Fruit fly (Drosophila melanogaster): ENCODE results near the gene Fhos.

DNA sequence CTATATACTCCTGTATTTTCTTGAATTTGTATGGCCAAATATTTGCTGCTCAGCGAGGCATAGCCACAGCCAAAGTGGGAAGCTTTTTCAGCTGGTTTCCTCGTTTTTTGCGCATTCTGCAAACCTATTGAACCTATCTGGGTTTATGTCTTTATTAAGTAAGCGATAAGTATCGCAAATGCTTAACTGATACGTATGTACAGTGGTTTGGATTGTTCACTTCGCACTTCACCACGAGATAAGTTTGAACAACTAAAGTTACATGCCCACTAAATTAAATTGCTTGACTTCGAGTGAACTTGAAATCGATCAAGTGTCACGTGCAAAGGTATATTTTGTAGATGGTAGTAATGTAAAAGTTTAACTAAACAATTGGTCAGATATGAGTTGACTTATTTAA is 20.3 kb downstream of the Fhos start:
- no peak for TF ChIP-seq br (GFP tag; optimal IDR thresholded peaks at IDR 0.05)
- TF ChIP-seq Hr83 (GFP tag; optimal IDR thresholded peaks at IDR 0.05; ENCODE audit: poor library complexity, severe bottlenecking) = no peak
- no peak for TF ChIP-seq Dif (GFP tag; optimal IDR thresholded peaks at IDR 0.05; ENCODE audit: partially characterized antibody)
- no peak for TF ChIP-seq h (GFP tag; optimal IDR thresholded peaks at IDR 0.05)
- no peak for TF ChIP-seq psq (GFP tag; optimal IDR thresholded peaks at IDR 0.05)
- no peak for TF ChIP-seq Myc (optimal IDR thresholded peaks at IDR 0.05)
- TF ChIP-seq foxo (GFP tag; optimal IDR thresholded peaks at IDR 0.05) = no peak
- no peak for TF ChIP-seq Jra (GFP tag; optimal IDR thresholded peaks at IDR 0.05)

All from whole organism, wandering third instar larva.